Worm (Caenorhabditis elegans): ENCODE data around the gene Y45F10A.7.
"Not testable (repeated sequence)": the region's sequence is repeated elsewhere in the genome, so short reads cannot be mapped to it uniquely, and the experiment has no call there.

DNA sequence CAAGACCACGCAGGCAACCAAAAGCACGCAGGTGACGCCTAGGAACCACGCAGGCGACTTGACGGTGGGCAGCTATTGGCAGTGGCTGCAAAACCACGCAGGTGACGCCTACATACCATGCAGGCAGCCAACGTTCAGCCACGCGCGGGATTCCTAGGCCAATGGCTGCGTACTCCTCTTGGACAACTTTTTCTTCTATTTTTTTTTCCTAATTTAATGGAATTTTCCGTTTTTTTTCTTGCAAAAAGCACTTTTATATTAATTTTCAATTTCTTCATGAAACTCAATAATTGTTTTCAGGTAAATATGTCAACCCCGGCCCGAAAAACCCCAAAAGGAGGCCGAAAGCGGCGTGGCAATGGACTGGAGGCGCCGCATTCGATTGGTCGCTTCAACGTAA, 37.2 kb upstream of the Y45F10A.7 start, which contains the start of gene Y38H8A.7:
- TF ChIP-seq ztf-29 (GFP tag; IDR thresholded peaks at IDR 0.05); med-1 (GFP tag; optimal IDR thresholded peaks at IDR 0.05; ENCODE audit: insufficient read depth): not testable (repeated sequence)

All from whole organism, midembryonic.